Fruit fly (Drosophila melanogaster): ENCODE results near the gene CG15478.

CG15478 gene

DNA sequence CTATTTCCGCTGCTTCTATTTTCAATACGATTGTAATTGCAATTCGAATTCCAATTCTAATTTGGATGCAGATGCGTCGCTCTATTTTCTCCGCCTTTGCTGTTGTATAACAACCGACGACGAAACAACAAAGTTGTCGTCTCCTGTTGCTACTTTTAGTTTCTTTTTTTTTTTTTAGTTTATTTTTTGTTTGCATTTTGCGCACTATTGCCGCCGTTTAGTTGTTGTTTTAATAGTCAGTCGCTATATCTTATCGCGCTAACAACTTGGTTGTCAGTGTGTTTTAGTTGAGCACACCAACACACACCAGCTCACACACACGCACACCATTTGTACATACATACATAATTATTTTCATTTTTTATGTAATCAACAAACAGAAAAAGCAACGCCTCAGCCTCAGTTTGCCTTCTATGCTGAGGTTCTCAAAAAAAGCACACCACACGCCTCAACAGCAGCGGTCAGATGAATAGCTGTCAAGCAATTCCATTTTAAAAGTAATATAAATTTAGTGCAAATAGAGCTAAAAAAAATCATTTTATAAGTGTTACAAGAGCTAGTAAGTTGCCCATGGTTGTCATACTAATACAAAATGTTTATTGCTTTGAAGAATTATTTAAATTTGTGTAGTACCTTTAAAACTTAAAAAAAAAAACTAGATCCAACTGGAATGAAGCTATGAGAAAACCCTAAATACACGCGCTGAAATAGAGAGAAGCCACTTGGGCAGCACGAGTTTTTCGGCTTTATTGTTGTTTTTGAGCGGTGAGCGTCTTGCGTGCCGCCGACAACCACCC, 16.3 kb downstream of the CG15478 start (continued):
- TF ChIP-seq Aef1 (GFP tag; IDR thresholded peaks at IDR 0.05) (peak; percentile 37), CG7963 (GFP tag; IDR thresholded peaks at IDR 0.05; ENCODE audit: partially characterized antibody) (no peak), CG33213 (GFP tag; optimal IDR thresholded peaks at IDR 0.05) (no peak), chif (GFP tag; optimal IDR thresholded peaks at IDR 0.05) (peak; percentile 47 to 48), CG4820 (GFP tag; optimal IDR thresholded peaks at IDR 0.05) (peak; percentile 54), her (GFP tag; optimal IDR thresholded peaks at IDR 0.05) (peak; percentile 19), Mrtf (GFP tag; IDR thresholded peaks at IDR 0.05) (peak; percentile 30; the same call in 1 of the 3 replicates), zen2 (GFP tag; IDR thresholded peaks at IDR 0.05; ENCODE audit: partially characterized antibody) (no peak), CG12155 (GFP tag; optimal IDR thresholded peaks at IDR 0.05) (peak; percentile 47), CG32767 (GFP tag; IDR thresholded peaks at IDR 0.05) (peak; percentile 72), Sry-β (GFP tag; optimal IDR thresholded peaks at IDR 0.05) (peak; percentile 16), Myb (GFP tag; optimal IDR thresholded peaks at IDR 0.05) (peak; percentile 33), CG15073 (GFP tag; optimal IDR thresholded peaks at IDR 0.05) (no peak), Max (GFP tag; optimal IDR thresholded peaks at IDR 0.05) (peak; percentile 66), CG6175 (GFP tag; IDR thresholded peaks at IDR 0.05) (peak; percentile 47; the same call in 2 of the 3 replicates), kah (GFP tag; optimal IDR thresholded peaks at IDR 0.05) (peak; percentile 23), lola (GFP tag; optimal IDR thresholded peaks at IDR 0.05) (peak in 1 of 3 experiments; percentile 20), CG30431 (GFP tag; optimal IDR thresholded peaks at IDR 0.05) (peak; percentile 3), unpg (GFP tag; optimal IDR thresholded peaks at IDR 0.05) (peak; percentile 84), CG16813 (GFP tag; IDR thresholded peaks at IDR 0.05; ENCODE audit: partially characterized antibody) (no peak), sc (optimal IDR thresholded peaks at IDR 0.05) (no peak), sc (GFP tag; optimal IDR thresholded peaks at IDR 0.05) (peak; percentile 7), CG2678 (tag; optimal IDR thresholded peaks at IDR 0.05) (peak; percentile 86), CG5953 (GFP tag; IDR thresholded peaks at IDR 0.05) (no peak; the same call in 1 of the 2 replicates), ro (GFP tag; IDR thresholded peaks at IDR 0.05) (no peak), prd (optimal IDR thresholded peaks at IDR 0.05) (no peak), prd (GFP tag; IDR thresholded peaks at IDR 0.05) (peak; percentile 60), Rx (GFP tag; IDR thresholded peaks at IDR 0.05) (0 out of 2 replicates have a peak, but pooled peaks have one; percentile 22), CG10979 (tag; optimal IDR thresholded peaks at IDR 0.05) (peak; percentile 70), Elba2 (GFP tag; optimal IDR thresholded peaks at IDR 0.05) (no peak), CG18262 (tag; optimal IDR thresholded peaks at IDR 0.05) (peak; percentile 73), CG17802 (tag; optimal IDR thresholded peaks at IDR 0.05) (no peak), CG2116 (GFP tag; optimal IDR thresholded peaks at IDR 0.05) (peak; percentile 19), crol (GFP tag; IDR thresholded peaks at IDR 0.05) (no peak), CG8944 (GFP tag; optimal IDR thresholded peaks at IDR 0.05) (peak; percentile 27), bcd (GFP tag; optimal IDR thresholded peaks at IDR 0.05) (peak; percentile 73), en (GFP tag; optimal IDR thresholded peaks at IDR 0.05) (peak; percentile 48), CG15011 (GFP tag; optimal IDR thresholded peaks at IDR 0.05) (peak; percentile 71), salm (tag; optimal IDR thresholded peaks at IDR 0.05) (peak; percentile 51), cad (GFP tag; optimal IDR thresholded peaks at IDR 0.05) (no peak), sisA (GFP tag; IDR thresholded peaks at IDR 0.05) (peak; percentile 63), tup (GFP tag; optimal IDR thresholded peaks at IDR 0.05) (peak; percentile 39), Ssrp (tag; optimal IDR thresholded peaks at IDR 0.05) (peak; percentile 18), CG31224 (GFP tag; IDR thresholded peaks at IDR 0.05) (peak; percentile 60), CG6765 (GFP tag; optimal IDR thresholded peaks at IDR 0.05) (peak; percentile 63), ERR (GFP tag; optimal IDR thresholded peaks at IDR 0.05) (no peak), CG6654 (GFP tag; optimal IDR thresholded peaks at IDR 0.05) (peak; percentile 1), CG1024 (GFP tag; IDR thresholded peaks at IDR 0.05) (no peak), CG12769 (tag; optimal IDR thresholded peaks at IDR 0.05) (peak; percentile 58), Drgx (GFP tag; IDR thresholded peaks at IDR 0.05) (peak; percentile 28)

Data from whole organism, embryonic.